Worm (Caenorhabditis elegans) whole organism, midembryonic: Measurements from ENCODE around the gene col-97.

Experiments
- T22C8.4 ChIP-seq: fragments of 200-800 bp; sonication (Bioruptor generic); IDR thresholded peaks from 2 replicates; pipeline ENCODE4 v1.3.6; 2022; ENCODE audit warnings: missing genetic modification characterization, missing compliant biosample characterization
- cog-1 ChIP-seq: sonication (generic microtip); optimal IDR thresholded peaks from 2 replicates; lab custom pipeline; 2016; ENCODE audit warnings: missing genetic modification characterization, missing compliant biosample characterization
- flt-1 ChIP-seq: fragments of 200-800 bp; sonication (Bioruptor generic); IDR thresholded peaks from 2 replicates; pipeline ENCODE4 v1.3.6; 2022; ENCODE audit warnings: missing genetic modification characterization, missing compliant biosample characterization
- klf-2 ChIP-seq: fragments of 200-800 bp; sonication (Bioruptor generic); conservative IDR thresholded peaks from 2 replicates; pipeline ENCODE4 v1.3.6; 2022; ENCODE audit warnings: missing genetic modification reagents, missing genetic modification characterization, missing compliant biosample characterization
- med-1 ChIP-seq: sonication (generic microtip); optimal IDR thresholded peaks from 2 replicates; lab custom pipeline; 2017; ENCODE audit warnings: missing genetic modification characterization, mild to moderate bottlenecking, missing compliant biosample characterization, antibody characterized with exemption, missing genetic modification reagents; ENCODE audit not compliant: insufficient read depth
- ref-1 ChIP-seq: fragments of 200-800 bp; sonication (Bioruptor generic); conservative IDR thresholded peaks from 2 replicates; pipeline ENCODE4 v1.3.6; 2022; ENCODE audit warnings: missing genetic modification reagents, missing genetic modification characterization, missing compliant biosample characterization
- tab-1 ChIP-seq: fragments of 200-800 bp; sonication (Bioruptor generic); IDR thresholded peaks from 2 replicates; pipeline ENCODE4 v1.3.6; 2022; ENCODE audit warnings: missing genetic modification characterization, missing compliant biosample characterization
- ztf-23 ChIP-seq: fragments of 200-800 bp; sonication (Bioruptor generic); IDR thresholded peaks from 2 replicates; pipeline ENCODE4 v1.3.6; 2022; ENCODE audit warnings: missing genetic modification reagents, missing genetic modification characterization, missing compliant biosample characterization
- ztf-29 ChIP-seq: fragments of 200-800 bp; sonication (Bioruptor generic); IDR thresholded peaks from 2 replicates; pipeline ENCODE4 v1.3.6; 2022; ENCODE audit warnings: missing genetic modification reagents, missing genetic modification characterization, missing compliant biosample characterization

The col-97 gene

DNA sequence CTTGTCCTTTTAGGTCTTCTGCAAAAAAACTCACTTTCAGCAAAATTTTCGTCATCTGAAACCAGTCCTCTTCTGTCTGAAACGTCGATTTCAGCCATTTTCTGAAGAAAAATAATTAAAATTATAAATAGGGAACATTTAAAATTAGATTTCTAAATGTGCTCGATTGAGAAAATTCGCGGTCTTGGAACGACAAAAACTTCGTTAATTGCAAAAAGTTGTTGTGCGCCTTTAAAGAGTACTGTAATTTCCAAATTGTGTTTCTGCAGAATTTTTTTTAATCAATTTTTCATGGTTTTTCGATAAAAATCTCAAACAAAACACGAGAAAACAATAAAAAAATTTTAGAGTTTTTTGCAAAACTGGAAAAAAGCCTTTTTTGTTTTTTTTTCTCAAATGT lies 26.6 kb downstream of the col-97 start, which contains the start of gene ttm-1:
Gene ttm-1 (minus strand): TSS at position 101 of the 400 bp plus-strand sequence.
- TF ChIP-seq T22C8.4 (GFP tag; lab: Robert Waterston, UW) (no peak), ztf-23 (GFP tag; lab: Robert Waterston, UW) (no peak)

DNA sequence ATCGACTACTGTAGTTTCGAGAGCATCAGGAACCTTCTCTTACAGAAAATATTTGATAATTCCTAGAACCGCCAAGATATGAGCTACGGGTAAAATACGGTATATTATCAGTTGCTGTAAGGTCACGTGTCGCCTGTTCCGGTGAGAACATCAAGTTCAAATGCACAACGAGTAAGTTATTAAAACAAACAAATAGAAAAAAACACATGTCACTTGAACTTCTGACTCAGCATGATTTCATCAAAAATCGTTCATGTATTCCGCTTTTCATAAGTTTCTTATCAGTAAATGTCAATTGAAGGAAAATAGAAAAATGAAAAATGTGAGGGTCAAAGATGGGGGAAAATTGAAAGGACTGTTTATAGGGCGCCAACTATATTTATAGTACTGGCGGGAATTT lies 32.8 kb downstream of the col-97 start:
- TF ChIP-seq klf-2 (GFP tag; lab: Robert Waterston, UW) (no peak), ztf-29 (GFP tag; lab: Robert Waterston, UW) (no peak), flt-1 (GFP tag; lab: Robert Waterston, UW) (no peak), med-1 (GFP tag; lab: Kevin White, UChicago) (no peak), ztf-23 (GFP tag; lab: Robert Waterston, UW) (no peak), tab-1 (GFP tag; lab: Robert Waterston, UW) (no peak), T22C8.4 (GFP tag; lab: Robert Waterston, UW) (no peak), ref-1 (GFP tag; lab: Robert Waterston, UW) (no peak), cog-1 (tag; lab: Kevin White, UChicago) (no peak)

DNA sequence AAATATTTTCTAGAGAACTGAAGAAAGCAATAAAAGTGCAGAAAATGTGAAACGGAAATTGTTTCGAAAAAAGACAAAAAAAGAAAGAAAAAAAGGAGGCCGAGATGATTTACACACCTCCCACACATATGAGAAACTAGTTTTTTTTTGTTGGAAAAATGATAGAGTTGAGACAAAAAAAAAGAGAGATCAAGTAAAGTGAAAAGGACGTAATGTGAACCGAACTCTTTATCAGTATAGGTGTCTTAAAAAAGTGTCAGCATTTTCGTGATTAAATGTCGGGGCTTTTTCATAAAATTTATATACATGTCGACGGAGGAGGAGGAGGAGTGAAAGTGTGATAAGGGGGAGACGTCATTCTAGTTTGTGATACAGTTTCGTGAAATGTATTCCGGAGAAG lies 34.2 kb downstream of the col-97 start:
- TF ChIP-seq tab-1 (GFP tag; lab: Robert Waterston, UW) (no peak), ztf-29 (GFP tag; lab: Robert Waterston, UW) (no peak), T22C8.4 (GFP tag; lab: Robert Waterston, UW) (no peak), klf-2 (GFP tag; lab: Robert Waterston, UW) (no peak), ref-1 (GFP tag; lab: Robert Waterston, UW) (no peak), ztf-23 (GFP tag; lab: Robert Waterston, UW) (no peak), cog-1 (tag; lab: Kevin White, UChicago) (no peak), med-1 (GFP tag; lab: Kevin White, UChicago) (no peak), flt-1 (GFP tag; lab: Robert Waterston, UW) (no peak)

ce11 chrIII:12952615-12953014 lies 40.9 kb downstream of the col-97 start:
- TF ChIP-seq ztf-29 (GFP tag; lab: Robert Waterston, UW) (no peak), T22C8.4 (GFP tag; lab: Robert Waterston, UW) (peak; percentile 24)

DNA sequence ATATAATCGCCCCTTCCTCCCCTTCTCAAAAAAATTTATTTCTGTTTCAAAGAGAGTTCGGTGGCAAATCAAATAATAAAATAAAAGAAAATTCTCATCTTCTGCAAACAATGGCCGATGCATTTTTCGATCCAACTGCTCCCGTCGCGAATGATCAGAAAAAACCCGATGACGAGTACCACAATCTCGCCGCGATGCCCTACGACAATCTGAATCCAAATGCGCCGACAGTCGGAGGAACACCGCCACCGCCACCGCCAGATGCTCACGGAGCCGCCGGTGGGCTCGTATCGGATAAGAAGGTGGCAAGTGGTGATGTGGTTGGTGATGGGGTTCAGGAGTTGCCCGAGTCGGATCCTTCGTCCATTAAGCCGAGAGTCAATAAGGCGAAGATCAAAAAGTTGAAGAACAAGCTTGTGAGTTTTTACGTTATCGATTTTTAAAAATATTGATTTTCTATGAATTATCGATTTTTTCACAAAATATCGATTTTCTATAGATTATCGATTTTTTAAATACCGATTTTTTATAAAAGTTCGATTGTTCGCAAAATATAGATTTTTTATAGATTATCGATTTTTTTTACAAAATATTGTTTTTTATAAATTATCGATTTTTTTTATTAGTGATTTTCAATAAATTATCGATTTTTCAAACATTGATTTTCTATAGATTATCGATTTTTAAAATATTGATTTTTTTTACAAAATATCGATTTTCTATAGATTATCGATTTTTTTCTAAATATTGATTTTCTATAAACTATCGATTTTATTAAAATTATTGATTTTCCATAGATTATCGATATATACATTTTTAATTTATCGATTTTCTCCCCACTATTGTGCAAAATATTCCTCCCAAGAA lies 41.9 kb downstream of the col-97 start, which contains the start of gene Y39E4A.1:
Gene Y39E4A.1 (plus strand): TSS at position 51 of the 867 bp plus-strand sequence.
- TF ChIP-seq ztf-23 (GFP tag; lab: Robert Waterston, UW) (no peak), T22C8.4 (GFP tag; lab: Robert Waterston, UW) (peak; percentile 87)

DNA sequence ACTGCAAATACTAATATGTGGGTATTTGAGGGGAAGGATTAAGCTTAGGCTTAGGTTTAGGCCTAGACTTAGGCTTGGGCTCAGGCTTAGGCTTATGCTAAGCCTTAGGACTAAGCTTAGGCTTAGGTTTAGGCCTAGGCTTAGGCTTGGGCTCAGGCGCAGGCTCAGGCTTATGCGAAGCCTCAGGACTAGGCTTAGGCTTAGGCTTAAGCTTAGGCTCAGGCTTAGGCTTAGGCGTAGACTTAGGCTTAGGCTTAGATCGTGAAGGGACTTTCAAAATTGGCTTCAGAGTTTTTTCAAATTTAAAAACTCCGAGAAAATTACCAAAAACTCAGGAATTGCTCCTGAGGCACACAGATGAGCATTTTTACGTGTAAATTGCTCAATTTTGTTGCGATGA lies 48.4 kb downstream of the col-97 start:
- TF ChIP-seq klf-2 (GFP tag; lab: Robert Waterston, UW) (no peak), ztf-29 (GFP tag; lab: Robert Waterston, UW) (peak; percentile 58; the same call in 1 of the 2 replicates)

ce11 chrIII:12944064-12944463 lies 49.4 kb downstream of the col-97 start:
- TF ChIP-seq cog-1 (tag; lab: Kevin White, UChicago) (no peak), ztf-29 (GFP tag; lab: Robert Waterston, UW) (no peak), flt-1 (GFP tag; lab: Robert Waterston, UW) (no peak), ztf-23 (GFP tag; lab: Robert Waterston, UW) (no peak), T22C8.4 (GFP tag; lab: Robert Waterston, UW) (no peak), med-1 (GFP tag; lab: Kevin White, UChicago) (no peak), ref-1 (GFP tag; lab: Robert Waterston, UW) (no peak), tab-1 (GFP tag; lab: Robert Waterston, UW) (no peak), klf-2 (GFP tag; lab: Robert Waterston, UW) (no peak)
